Fruit fly (Drosophila melanogaster): Measurements from ENCODE around the gene Chmp1.
A peak's percentile ranks its signal among the peaks of the same experiment; 100 is the strongest.

Chmp1 gene

DNA sequence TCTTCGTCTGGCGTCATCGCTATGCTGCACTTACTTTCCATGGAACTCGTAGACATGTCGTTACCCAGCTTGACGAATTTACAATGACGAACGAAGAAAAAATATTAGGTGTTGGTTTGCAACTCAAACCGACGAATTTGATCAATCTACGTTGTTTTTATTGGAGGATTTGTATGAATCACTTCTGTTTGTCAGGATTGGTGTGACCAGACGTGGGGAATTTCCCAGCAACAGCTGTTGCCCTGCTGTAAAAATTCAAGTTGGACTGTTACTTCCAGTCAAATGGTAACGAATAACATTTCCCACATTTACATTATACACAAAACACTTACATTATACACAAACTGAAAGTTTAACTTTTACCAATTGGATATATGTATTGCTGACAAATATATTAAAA is at the start of gene Chmp1:
TSS of gene Chmp1 (minus strand) at position 216 of the 400 bp plus-strand sequence.
- TF ChIP-seq kay (GFP tag; ENCODE audit: borderline replicate concordance) (peak; percentile 99), CG12768 (GFP tag; optimal IDR thresholded peaks at IDR 0.05) (no peak), Crg-1 (GFP tag; optimal IDR thresholded peaks at IDR 0.05) (no peak), ovo (GFP tag; optimal IDR thresholded peaks at IDR 0.05) (no peak), pad (GFP tag; optimal IDR thresholded peaks at IDR 0.05) (no peak), cic (GFP tag; optimal IDR thresholded peaks at IDR 0.05) (no peak), tj (GFP tag; optimal IDR thresholded peaks at IDR 0.05) (no peak), CG5204 (GFP tag; optimal IDR thresholded peaks at IDR 0.05) (no peak), bab1 (GFP tag; optimal IDR thresholded peaks at IDR 0.05) (peak; percentile 35), Hr96 (GFP tag; optimal IDR thresholded peaks at IDR 0.05) (no peak)

DNA sequence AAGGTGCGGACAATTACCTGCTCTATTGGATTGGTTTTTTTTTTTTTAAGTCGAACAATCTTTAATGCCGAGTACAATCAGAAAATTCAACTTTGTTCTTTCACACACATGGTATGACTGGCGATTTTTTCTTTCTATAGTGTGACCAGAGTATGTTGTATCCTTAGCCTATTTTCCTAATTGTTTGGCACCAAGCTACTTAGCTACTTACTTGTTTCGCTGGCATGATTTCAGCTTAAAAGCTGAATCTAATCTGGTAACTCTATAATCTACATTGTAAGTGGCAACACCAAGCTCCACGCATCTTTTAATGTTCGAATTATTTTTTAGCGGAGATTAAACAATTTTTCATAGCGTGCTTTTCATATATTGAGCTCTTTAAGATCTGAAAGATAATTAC is 39.3 kb upstream of the Chmp1 start, which contains the start of gene CG12477:
TSS of gene CG12477 (minus strand) at position 101 of the 400 bp plus-strand sequence.
- TF ChIP-seq tj (GFP tag; optimal IDR thresholded peaks at IDR 0.05) (no peak), cic (GFP tag; optimal IDR thresholded peaks at IDR 0.05) (no peak), pad (GFP tag; optimal IDR thresholded peaks at IDR 0.05) (no peak), CG5204 (GFP tag; optimal IDR thresholded peaks at IDR 0.05) (no peak), Mnt (GFP tag; optimal IDR thresholded peaks at IDR 0.05) (no peak), cnc (optimal IDR thresholded peaks at IDR 0.05) (no peak), Crg-1 (GFP tag; optimal IDR thresholded peaks at IDR 0.05) (no peak), CG7101 (tag; optimal IDR thresholded peaks at IDR 0.05) (no peak), CG1620 (GFP tag; optimal IDR thresholded peaks at IDR 0.05) (no peak), Hr96 (GFP tag; optimal IDR thresholded peaks at IDR 0.05) (no peak), CG7045 (GFP tag; optimal IDR thresholded peaks at IDR 0.05) (no peak), ovo (GFP tag; optimal IDR thresholded peaks at IDR 0.05) (no peak), CG11617 (GFP tag; optimal IDR thresholded peaks at IDR 0.05) (no peak), bab1 (GFP tag; optimal IDR thresholded peaks at IDR 0.05) (no peak)

DNA sequence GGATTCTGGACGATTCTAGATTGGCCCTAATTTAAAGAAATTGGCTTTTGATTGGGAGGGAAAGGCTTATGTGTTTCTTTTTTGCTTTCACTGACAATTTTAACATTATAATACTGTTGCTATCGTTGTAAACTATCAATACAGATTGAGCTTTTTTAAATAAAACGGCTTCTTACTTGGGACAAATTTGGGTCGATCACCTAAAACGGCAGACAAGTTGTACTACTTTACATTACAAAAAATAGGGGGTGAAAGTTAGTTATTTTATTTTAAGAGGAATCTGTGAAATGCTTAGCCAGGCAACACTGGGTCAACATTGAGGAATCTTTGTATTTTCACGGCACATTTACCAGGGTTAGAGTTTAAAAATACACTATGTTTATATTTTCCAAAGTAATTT is 14.5 kb upstream of the Chmp1 start, which contains the start of gene Dic4:
TSS of gene Dic4 (minus strand) at position 101 of the 400 bp plus-strand sequence.
- TF ChIP-seq Crg-1 (GFP tag; optimal IDR thresholded peaks at IDR 0.05) = no peak
- no peak for TF ChIP-seq CG7101 (tag; optimal IDR thresholded peaks at IDR 0.05)
- TF ChIP-seq Mnt (GFP tag; optimal IDR thresholded peaks at IDR 0.05) = no peak
- no peak for TF ChIP-seq pad (GFP tag; optimal IDR thresholded peaks at IDR 0.05)
- no peak for TF ChIP-seq CG1620 (GFP tag; optimal IDR thresholded peaks at IDR 0.05)

DNA sequence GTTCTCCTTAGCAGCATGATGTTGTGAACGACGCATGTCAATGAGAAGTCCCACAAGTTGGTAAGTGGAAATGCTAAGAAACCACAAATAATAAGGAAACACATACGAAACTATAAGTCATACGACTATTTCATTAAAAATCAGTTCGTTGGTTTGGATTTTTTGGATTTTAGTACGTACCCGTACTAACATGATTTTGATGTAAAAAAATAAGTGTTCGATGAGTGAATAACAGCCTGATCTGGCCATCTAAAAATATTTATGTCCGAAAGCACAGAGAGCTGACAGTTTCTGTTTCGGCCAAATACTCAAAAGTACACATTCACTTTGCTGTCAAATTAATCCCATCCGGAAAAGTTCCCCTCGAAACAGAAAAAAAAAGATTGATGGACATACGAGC is 10.0 kb upstream of the Chmp1 start, which contains the start of gene CG6893:
TSS of gene CG6893 (plus strand) at position 301 of the 400 bp plus-strand sequence.
- no peak for TF ChIP-seq pad (GFP tag; optimal IDR thresholded peaks at IDR 0.05)
- no peak for TF ChIP-seq Crg-1 (GFP tag; optimal IDR thresholded peaks at IDR 0.05)
- no peak for TF ChIP-seq cic (GFP tag; optimal IDR thresholded peaks at IDR 0.05)
- TF ChIP-seq cnc (optimal IDR thresholded peaks at IDR 0.05) = no peak
- no peak for TF ChIP-seq CG33017 (tag; optimal IDR thresholded peaks at IDR 0.05)
- no peak for TF ChIP-seq CG12768 (GFP tag; optimal IDR thresholded peaks at IDR 0.05)
- TF ChIP-seq CG5204 (GFP tag; optimal IDR thresholded peaks at IDR 0.05) = no peak
- TF ChIP-seq toe (GFP tag; optimal IDR thresholded peaks at IDR 0.05) = no peak
- no peak for TF ChIP-seq CG7045 (GFP tag; optimal IDR thresholded peaks at IDR 0.05)
- no peak for TF ChIP-seq CG1620 (GFP tag; optimal IDR thresholded peaks at IDR 0.05)
- no peak for TF ChIP-seq kay (GFP tag; ENCODE audit: borderline replicate concordance)
- TF ChIP-seq Mnt (GFP tag; optimal IDR thresholded peaks at IDR 0.05) = no peak
- TF ChIP-seq Clk (GFP tag; optimal IDR thresholded peaks at IDR 0.05) = no peak
- TF ChIP-seq CG14711 (tag; optimal IDR thresholded peaks at IDR 0.05) = no peak
- no peak for TF ChIP-seq bab1 (GFP tag; optimal IDR thresholded peaks at IDR 0.05)
- no peak for TF ChIP-seq tj (GFP tag; optimal IDR thresholded peaks at IDR 0.05)
- no peak for TF ChIP-seq CG7101 (tag; optimal IDR thresholded peaks at IDR 0.05)
- TF ChIP-seq ovo (GFP tag; optimal IDR thresholded peaks at IDR 0.05) = no peak
- TF ChIP-seq Hr96 (GFP tag; optimal IDR thresholded peaks at IDR 0.05) = no peak

DNA sequence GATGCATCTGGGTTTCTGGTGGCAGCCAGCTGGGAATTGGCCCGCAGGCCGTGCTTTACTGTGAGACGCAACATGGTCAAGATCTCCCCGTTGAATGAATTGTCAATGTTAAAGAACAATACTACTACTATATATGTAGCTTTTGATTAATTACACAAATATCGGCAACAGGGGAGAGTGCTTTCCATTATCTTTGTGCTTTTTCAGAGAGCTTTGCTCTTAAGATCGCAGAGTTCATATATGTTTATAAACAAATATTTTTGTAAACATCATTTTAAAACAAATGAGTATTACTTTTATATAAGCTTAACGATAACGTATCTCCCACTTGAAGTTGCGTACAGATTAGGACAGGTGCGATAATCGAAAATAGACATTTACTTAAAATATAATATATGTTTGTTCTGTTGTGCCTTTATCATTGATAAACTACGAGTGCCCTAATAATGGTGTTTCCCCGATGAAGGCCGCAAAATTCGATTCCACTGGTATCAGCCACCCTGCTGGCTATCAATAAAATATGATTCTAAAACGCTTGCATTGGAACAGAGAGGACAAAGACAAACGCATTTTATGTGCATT is 2.5 kb upstream of the Chmp1 start, which contains the start of gene Cyp12c1:
TSS of gene Cyp12c1 (minus strand) at position 100 of the 582 bp plus-strand sequence.
- TF ChIP-seq CG5204 (GFP tag; optimal IDR thresholded peaks at IDR 0.05) (no peak), pad (GFP tag; optimal IDR thresholded peaks at IDR 0.05) (no peak), CG33017 (tag; optimal IDR thresholded peaks at IDR 0.05) (peak; percentile 20), CG1620 (GFP tag; optimal IDR thresholded peaks at IDR 0.05) (no peak), bab1 (GFP tag; optimal IDR thresholded peaks at IDR 0.05) (no peak), cnc (optimal IDR thresholded peaks at IDR 0.05) (no peak), Hr96 (GFP tag; optimal IDR thresholded peaks at IDR 0.05) (no peak), CG7101 (tag; optimal IDR thresholded peaks at IDR 0.05) (peak; percentile 6), cic (GFP tag; optimal IDR thresholded peaks at IDR 0.05) (peak; percentile 78), Crg-1 (GFP tag; optimal IDR thresholded peaks at IDR 0.05) (no peak)

DNA sequence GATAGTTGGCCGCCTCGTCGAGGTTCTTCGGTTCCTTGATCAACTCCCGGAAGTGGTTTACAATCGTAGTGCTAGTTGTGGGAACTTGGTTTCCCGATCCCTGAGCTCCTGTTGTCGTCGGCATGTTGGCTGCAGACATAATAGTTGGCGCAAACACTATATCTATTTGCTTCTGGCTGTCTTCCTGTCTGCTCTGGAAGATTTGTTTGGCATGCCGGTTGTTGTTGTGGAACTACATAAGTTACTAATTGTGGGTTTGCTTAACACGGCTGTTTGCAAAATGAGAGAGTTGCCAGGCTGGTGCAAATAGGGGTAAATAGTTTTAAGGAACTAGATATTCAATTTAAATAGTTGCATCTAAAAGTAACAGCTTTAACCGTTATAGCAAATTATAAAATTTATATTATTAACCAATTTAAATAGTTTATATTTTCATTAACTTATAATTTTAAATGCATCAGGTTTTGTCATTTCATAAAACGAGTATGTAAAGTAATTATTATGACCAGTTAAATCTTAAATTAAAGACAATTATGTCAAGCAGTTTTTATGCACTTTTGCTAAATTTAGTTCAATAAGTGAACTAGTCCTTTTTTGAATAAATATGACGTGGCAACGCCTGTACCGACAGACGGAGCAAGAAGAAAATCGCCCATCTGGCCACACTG is 2.2 kb downstream of the Chmp1 start, which contains the start of the genes Sgf11 and CG32202:
TSS of gene Sgf11 (minus strand) at position 287 of the 668 bp plus-strand sequence.
TSS of gene CG32202 (plus strand) at position 635 of the 668 bp plus-strand sequence.
- TF ChIP-seq CG12768 (GFP tag; optimal IDR thresholded peaks at IDR 0.05) = no peak
- TF ChIP-seq cic (GFP tag; optimal IDR thresholded peaks at IDR 0.05) = peak; percentile 20
- peak; percentile 52 for TF ChIP-seq CG14711 (tag; optimal IDR thresholded peaks at IDR 0.05)
- TF ChIP-seq ovo (GFP tag; optimal IDR thresholded peaks at IDR 0.05) = peak; percentile 11
- peak; percentile 71 for TF ChIP-seq CG33017 (tag; optimal IDR thresholded peaks at IDR 0.05)
- TF ChIP-seq bab1 (GFP tag; optimal IDR thresholded peaks at IDR 0.05) = peak; percentile 74
- no peak for TF ChIP-seq CG1620 (GFP tag; optimal IDR thresholded peaks at IDR 0.05)
- TF ChIP-seq Hr96 (GFP tag; optimal IDR thresholded peaks at IDR 0.05) = no peak
- peak; percentile 66 for TF ChIP-seq CG7045 (GFP tag; optimal IDR thresholded peaks at IDR 0.05)
- TF ChIP-seq Mnt (GFP tag; optimal IDR thresholded peaks at IDR 0.05) = peak; percentile 20
- TF ChIP-seq kay (GFP tag; ENCODE audit: borderline replicate concordance) = no peak
- no peak for TF ChIP-seq CG5204 (GFP tag; optimal IDR thresholded peaks at IDR 0.05)
- peak; percentile 59 for TF ChIP-seq tj (GFP tag; optimal IDR thresholded peaks at IDR 0.05)
- TF ChIP-seq toe (GFP tag; optimal IDR thresholded peaks at IDR 0.05) = no peak
- TF ChIP-seq Crg-1 (GFP tag; optimal IDR thresholded peaks at IDR 0.05) = peak; percentile 42
- TF ChIP-seq CG11617 (GFP tag; optimal IDR thresholded peaks at IDR 0.05) = peak; percentile 76
- TF ChIP-seq pad (GFP tag; optimal IDR thresholded peaks at IDR 0.05) = peak; percentile 40
- TF ChIP-seq Clk (GFP tag; optimal IDR thresholded peaks at IDR 0.05) = no peak
- TF ChIP-seq CG7101 (tag; optimal IDR thresholded peaks at IDR 0.05) = peak; percentile 71
- no peak for TF ChIP-seq cnc (optimal IDR thresholded peaks at IDR 0.05)
